Worm (Caenorhabditis elegans) whole organism, late embryonic: Measurements from ENCODE around the gene F10E9.10.

ENCODE experiments used
- C38D4.7 ChIP-seq: fragments of 200-800 bp; sonication (Bioruptor generic); optimal IDR thresholded peaks from 2 replicates; lab custom pipeline; 2018; ENCODE audit warnings: mild to moderate bottlenecking, missing genetic modification characterization, moderate library complexity, missing compliant biosample characterization
- K02D7.2 ChIP-seq: sonication (generic microtip); optimal IDR thresholded peaks from 2 replicates; lab custom pipeline; 2017; ENCODE audit warnings: mild to moderate bottlenecking, missing genetic modification characterization, missing compliant biosample characterization
- T23F11.4 ChIP-seq: fragments of 200-800 bp; sonication (Bioruptor generic); optimal IDR thresholded peaks from 2 replicates; lab custom pipeline; 2018; ENCODE audit warnings: mild to moderate bottlenecking, missing genetic modification characterization, missing compliant biosample characterization
- Y22D7AL.16 ChIP-seq: sonication (generic microtip); optimal IDR thresholded peaks from 2 replicates; lab custom pipeline; 2016; ENCODE audit warnings: missing genetic modification characterization, missing compliant biosample characterization
- ahr-1 ChIP-seq: sonication (generic microtip); optimal IDR thresholded peaks from 2 replicates; lab custom pipeline; 2016; ENCODE audit warnings: missing genetic modification characterization, missing compliant biosample characterization
- ama-1 ChIP-seq: fragments of 150-350 bp; optimal IDR thresholded peaks from 2 replicates; lab custom pipeline; 2014
- ceh-14 ChIP-seq: sonication (generic microtip); optimal IDR thresholded peaks from 2 replicates; lab custom pipeline; 2016; ENCODE audit warnings: missing genotype, missing genetic modification characterization, missing compliant biosample characterization
- ceh-18 ChIP-seq: sonication (generic microtip); optimal IDR thresholded peaks from 2 replicates; lab custom pipeline; 2016; ENCODE audit warnings: missing genetic modification characterization, missing compliant biosample characterization
- ceh-19 ChIP-seq: fragments of 200-800 bp; sonication (Bioruptor generic); optimal IDR thresholded peaks from 2 replicates; lab custom pipeline; 2018; ENCODE audit warnings: mild to moderate bottlenecking, missing genetic modification characterization, missing compliant biosample characterization
- ceh-2 ChIP-seq: sonication (generic microtip); optimal IDR thresholded peaks from 2 replicates; lab custom pipeline; 2016; ENCODE audit warnings: missing genotype, missing genetic modification characterization, missing compliant biosample characterization
- ceh-22 ChIP-seq: sonication (generic microtip); optimal IDR thresholded peaks from 2 replicates; lab custom pipeline; 2017; ENCODE audit warnings: missing biosample characterization, missing genetic modification characterization
- ceh-24 ChIP-seq: sonication (generic microtip); optimal IDR thresholded peaks from 2 replicates; lab custom pipeline; 2016; ENCODE audit warnings: mild to moderate bottlenecking, missing genetic modification characterization, missing compliant biosample characterization
- ceh-31 ChIP-seq: sonication (generic microtip); optimal IDR thresholded peaks from 2 replicates; lab custom pipeline; 2016; ENCODE audit warnings: missing genetic modification characterization, missing compliant biosample characterization
- ceh-34 ChIP-seq: sonication (generic microtip); optimal IDR thresholded peaks from 2 replicates; lab custom pipeline; 2016; ENCODE audit warnings: mild to moderate bottlenecking, missing genetic modification characterization, missing compliant biosample characterization
- ceh-48 ChIP-seq: sonication (generic microtip); optimal IDR thresholded peaks from 2 replicates; lab custom pipeline; 2016; ENCODE audit warnings: missing genetic modification characterization, inconsistent platforms, missing compliant biosample characterization
- ceh-6 ChIP-seq: fragments of 200-800 bp; sonication (Bioruptor generic); optimal IDR thresholded peaks from 2 replicates; lab custom pipeline; 2018; ENCODE audit warnings: mild to moderate bottlenecking, missing genetic modification characterization, missing compliant biosample characterization
- ceh-9 ChIP-seq: sonication (generic microtip); optimal IDR thresholded peaks from 2 replicates; lab custom pipeline; 2016; ENCODE audit warnings: mild to moderate bottlenecking, missing genetic modification characterization, inconsistent platforms, missing compliant biosample characterization
- che-1 ChIP-seq: sonication (generic microtip); optimal IDR thresholded peaks from 2 replicates; lab custom pipeline; 2016; ENCODE audit warnings: mild to moderate bottlenecking, missing genetic modification characterization, missing compliant biosample characterization
- dve-1 ChIP-seq: sonication (generic microtip); optimal IDR thresholded peaks from 2 replicates; lab custom pipeline; 2017; ENCODE audit warnings: antibody characterized with exemption, mild to moderate bottlenecking, missing genetic modification characterization, missing compliant biosample characterization
- elt-2 ChIP-seq: sonication (generic microtip); optimal IDR thresholded peaks from 2 replicates; lab custom pipeline; 2016; ENCODE audit warnings: missing genetic modification reagents, missing genetic modification characterization, missing compliant biosample characterization
- elt-4 ChIP-seq: sonication (generic microtip); optimal IDR thresholded peaks from 2 replicates; lab custom pipeline; 2016; ENCODE audit warnings: missing genetic modification characterization, missing compliant biosample characterization
- ets-4 ChIP-seq: sonication (generic microtip); optimal IDR thresholded peaks from 2 replicates; lab custom pipeline; 2016; ENCODE audit warnings: missing genetic modification characterization, missing compliant biosample characterization
- eyg-1 ChIP-seq: sonication (generic microtip); optimal IDR thresholded peaks from 2 replicates; lab custom pipeline; 2016; ENCODE audit warnings: missing genotype, missing genetic modification characterization, missing compliant biosample characterization
- fax-1 ChIP-seq: sonication (generic microtip); optimal IDR thresholded peaks from 2 replicates; lab custom pipeline; 2016; ENCODE audit warnings: missing genotype, missing genetic modification characterization, missing compliant biosample characterization
- fkh-6 ChIP-seq: sonication (generic microtip); optimal IDR thresholded peaks from 2 replicates; lab custom pipeline; 2016; ENCODE audit warnings: missing genetic modification characterization, missing compliant biosample characterization
- gmeb-2 ChIP-seq: sonication (generic microtip); optimal IDR thresholded peaks from 2 replicates; lab custom pipeline; 2016; ENCODE audit warnings: missing genetic modification characterization, inconsistent platforms, missing compliant biosample characterization
- hlh-13 ChIP-seq: fragments of 200-800 bp; sonication (Bioruptor generic); optimal IDR thresholded peaks from 2 replicates; lab custom pipeline; 2018; ENCODE audit warnings: mild to moderate bottlenecking, missing genetic modification characterization, missing compliant biosample characterization
- hlh-15 ChIP-seq: sonication (generic microtip); optimal IDR thresholded peaks from 2 replicates; lab custom pipeline; 2016; ENCODE audit warnings: missing genetic modification characterization, missing compliant biosample characterization
- hlh-30 ChIP-seq: sonication (generic microtip); optimal IDR thresholded peaks from 2 replicates; lab custom pipeline; 2017; ENCODE audit warnings: antibody characterized with exemption, missing genetic modification characterization, missing compliant biosample characterization; ENCODE audit not compliant: insufficient read depth
- hlh-6 ChIP-seq: sonication (generic microtip); optimal IDR thresholded peaks from 2 replicates; lab custom pipeline; 2016; ENCODE audit warnings: missing genotype, missing genetic modification characterization, missing compliant biosample characterization
- hlh-8 ChIP-seq: sonication (generic microtip); optimal IDR thresholded peaks from 2 replicates; lab custom pipeline; 2016; ENCODE audit warnings: missing genotype, missing genetic modification characterization, missing compliant biosample characterization
- lim-6 ChIP-seq: sonication (generic microtip); optimal IDR thresholded peaks from 2 replicates; lab custom pipeline; 2016; ENCODE audit warnings: missing genetic modification characterization, missing compliant biosample characterization
- lin-11 ChIP-seq: fragments of 200-800 bp; sonication (Bioruptor generic); optimal IDR thresholded peaks from 2 replicates; lab custom pipeline; 2018; ENCODE audit warnings: mild to moderate bottlenecking, missing genetic modification characterization, missing compliant biosample characterization
- madf-2 ChIP-seq: sonication (generic microtip); optimal IDR thresholded peaks from 2 replicates; lab custom pipeline; 2017; ENCODE audit warnings: missing genetic modification characterization, missing compliant biosample characterization
- mec-3 ChIP-seq: sonication (generic microtip); optimal IDR thresholded peaks from 2 replicates; lab custom pipeline; 2016; ENCODE audit warnings: borderline replicate concordance, missing genetic modification characterization, missing compliant biosample characterization
- nfya-1 ChIP-seq: sonication (generic microtip); optimal IDR thresholded peaks from 2 replicates; lab custom pipeline; 2017; ENCODE audit warnings: missing genetic modification characterization, mild to moderate bottlenecking, missing compliant biosample characterization, antibody characterized with exemption, moderate library complexity
- nhr-11 ChIP-seq: fragments of 150-350 bp; optimal IDR thresholded peaks from 2 replicates; lab custom pipeline; 2014; ENCODE audit warnings: missing biosample characterization, missing genetic modification characterization
- odd-2 ChIP-seq: sonication (generic microtip); optimal IDR thresholded peaks from 2 replicates; lab custom pipeline; 2017; ENCODE audit warnings: antibody characterized with exemption, mild to moderate bottlenecking, missing genetic modification characterization, missing compliant biosample characterization
- pag-3 ChIP-seq: sonication (generic microtip); optimal IDR thresholded peaks from 2 replicates; lab custom pipeline; 2016; ENCODE audit warnings: missing compliant biosample characterization, missing genetic modification characterization, borderline replicate concordance
- pat-9 ChIP-seq: fragments of 200-800 bp; sonication (Bioruptor generic); optimal IDR thresholded peaks from 2 replicates; lab custom pipeline; 2018; ENCODE audit warnings: mild to moderate bottlenecking, missing genetic modification characterization, moderate library complexity, missing compliant biosample characterization
- pha-4 ChIP-seq: fragments of 150-350 bp; optimal IDR thresholded peaks from 2 replicates; lab custom pipeline; 2018; ENCODE audit warnings: missing biosample characterization, missing genetic modification reagents, missing genetic modification characterization
- pqm-1 ChIP-seq: sonication (generic microtip); optimal IDR thresholded peaks from 2 replicates; lab custom pipeline; 2016; ENCODE audit warnings: missing genetic modification characterization, missing compliant biosample characterization
- pros-1 ChIP-seq: fragments of 150-350 bp; optimal IDR thresholded peaks from 2 replicates; lab custom pipeline; 2014; ENCODE audit warnings: missing biosample characterization, missing genetic modification reagents, missing genetic modification characterization
- rnt-1 ChIP-seq: sonication (generic microtip); optimal IDR thresholded peaks from 2 replicates; lab custom pipeline; 2016; ENCODE audit warnings: missing genetic modification characterization, missing compliant biosample characterization
- sdc-2 ChIP-seq: sonication (generic microtip); optimal IDR thresholded peaks from 2 replicates; lab custom pipeline; 2016; ENCODE audit warnings: missing genotype, missing genetic modification characterization, missing compliant biosample characterization
- sox-4 ChIP-seq: sonication (generic microtip); optimal IDR thresholded peaks from 2 replicates; lab custom pipeline; 2017; ENCODE audit warnings: mild to moderate bottlenecking, missing genetic modification characterization, inconsistent platforms, missing compliant biosample characterization
- tbx-2 ChIP-seq: sonication (generic microtip); optimal IDR thresholded peaks from 2 replicates; lab custom pipeline; 2016; ENCODE audit warnings: missing genetic modification characterization, missing compliant biosample characterization
- tbx-7 ChIP-seq: sonication (generic microtip); optimal IDR thresholded peaks from 2 replicates; lab custom pipeline; 2016; ENCODE audit warnings: missing genotype, missing genetic modification characterization, missing compliant biosample characterization
- ttx-3 ChIP-seq: sonication (generic microtip); optimal IDR thresholded peaks from 2 replicates; lab custom pipeline; 2016; ENCODE audit warnings: missing genetic modification reagents, missing genetic modification characterization, missing compliant biosample characterization
- unc-3 ChIP-seq, 2 experiments: fragments of 200-800 bp in 1 of 2; sonication (Bioruptor generic) in 1 of 2; sonication (generic microtip) in 1 of 2; conservative IDR thresholded peaks in 1 of 2; optimal IDR thresholded peaks in 1 of 2; 2 replicates each; pipeline versions ENCODE4 v1.3.6 to Lab custom; 2016 to 2022; ENCODE audit warnings: missing compliant biosample characterization in 2 of 2, missing genetic modification characterization in 2 of 2, missing genetic modification reagents in 1 of 2
- unc-55 ChIP-seq: sonication (generic microtip); optimal IDR thresholded peaks from 2 replicates; lab custom pipeline; 2017; ENCODE audit warnings: missing biosample characterization, missing genetic modification reagents, missing genetic modification characterization
- unc-86 ChIP-seq: sonication (generic microtip); optimal IDR thresholded peaks from 2 replicates; lab custom pipeline; 2016; ENCODE audit warnings: missing genetic modification characterization, missing compliant biosample characterization
- zip-5 ChIP-seq: sonication (generic microtip); optimal IDR thresholded peaks from 2 replicates; lab custom pipeline; 2016; ENCODE audit warnings: missing genetic modification characterization, missing compliant biosample characterization
- ztf-16 ChIP-seq: sonication (generic microtip); optimal IDR thresholded peaks from 2 replicates; lab custom pipeline; 2017; ENCODE audit warnings: missing genetic modification characterization, missing compliant biosample characterization

Gene F10E9.10

ce11 chrIII:8307356-8307755, 12.7 kb downstream of the F10E9.10 start, which contains the start of the genes F10E9.7 and F10E9.5:
Gene F10E9.7, minus strand, starts transcription at chrIII:8307441.
Gene F10E9.5, plus strand, starts transcription at chrIII:8307592.
- TF ChIP-seq pag-3 (tag; lab: Kevin White, UChicago) (no peak), pqm-1 (no peak), lin-11 (tag; lab: Kevin White, UChicago) (no peak), ceh-9 (tag; lab: Kevin White, UChicago) (no peak), ceh-34 (tag; lab: Kevin White, UChicago) (peak; percentile 49), ceh-48 (tag; lab: Kevin White, UChicago) (no peak), ztf-16 (peak; percentile 18), pat-9 (no peak), fax-1 (peak; percentile 45), zip-5 (peak; percentile 84), che-1 (no peak), sox-4 (tag; lab: Kevin White, UChicago) (no peak), sdc-2 (tag; lab: Kevin White, UChicago) (no peak), ceh-14 (tag; lab: Kevin White, UChicago) (peak; percentile 28), K02D7.2 (no peak), hlh-15 (tag; lab: Kevin White, UChicago) (no peak), pha-4 (tag; lab: Kevin White, UChicago) (no peak), elt-2 (tag; lab: Kevin White, UChicago) (peak; percentile 75), rnt-1 (tag; lab: Kevin White, UChicago) (peak; percentile 12), ahr-1 (tag; lab: Kevin White, UChicago) (peak; percentile 45), T23F11.4 (GFP tag; lab: Kevin White, UChicago) (no peak), unc-3 (GFP tag; conservative IDR thresholded peaks at IDR 0.05; lab: Robert Waterston, UW) (no peak), unc-3 (tag; optimal IDR thresholded peaks at IDR 0.05; lab: Kevin White, UChicago) (peak; percentile 29), madf-2 (tag; lab: Kevin White, UChicago) (no peak), fkh-6 (tag; lab: Kevin White, UChicago) (no peak), elt-4 (tag; lab: Kevin White, UChicago) (no peak), eyg-1 (tag; lab: Kevin White, UChicago) (no peak), ceh-18 (peak; percentile 2), tbx-2 (tag; lab: Kevin White, UChicago) (peak; percentile 82), ceh-31 (tag; lab: Kevin White, UChicago) (peak; percentile 94), lim-6 (tag; lab: Kevin White, UChicago) (no peak), ceh-6 (no peak), dve-1 (tag; lab: Kevin White, UChicago) (no peak), nfya-1 (tag; lab: Kevin White, UChicago) (peak; percentile 24), C38D4.7 (GFP tag; lab: Kevin White, UChicago) (no peak), nhr-11 (no peak), tbx-7 (tag; lab: Kevin White, UChicago) (peak; percentile 81), Y22D7AL.16 (tag; lab: Kevin White, UChicago) (no peak), ceh-19 (GFP tag; lab: Kevin White, UChicago) (no peak), gmeb-2 (tag; lab: Kevin White, UChicago) (no peak), hlh-6 (tag; lab: Kevin White, UChicago) (no peak), ets-4 (tag; lab: Kevin White, UChicago) (peak; percentile 87), unc-55 (GFP tag; lab: Kevin White, UChicago) (no peak), ttx-3 (tag; lab: Kevin White, UChicago) (peak; percentile 52), ceh-24 (no peak), mec-3 (tag; lab: Kevin White, UChicago) (no peak), ama-1 (no peak), hlh-8 (peak; percentile 90), pros-1 (tag; lab: Kevin White, UChicago) (no peak), hlh-30 (tag; lab: Kevin White, UChicago) (no peak), unc-86 (tag; lab: Kevin White, UChicago) (peak; percentile 17), hlh-13 (GFP tag; lab: Kevin White, UChicago) (no peak), odd-2 (tag; lab: Kevin White, UChicago) (no peak), ceh-22 (tag; lab: Kevin White, UChicago) (no peak), ceh-2 (tag; lab: Kevin White, UChicago) (peak; percentile 93)
